Worm (Caenorhabditis elegans) whole organism, mixed stage, embryonic: ENCODE measurements around the gene msrp-3.

ENCODE experiments used
- M03D4.4 ChIP-seq: sonication (generic microtip); optimal IDR thresholded peaks from 2 replicates; lab custom pipeline; 2017; ENCODE audit warnings: mild to moderate bottlenecking, missing genetic modification characterization, missing compliant biosample characterization
- blmp-1 ChIP-seq: fragments of 150-350 bp; optimal IDR thresholded peaks from 2 replicates; lab custom pipeline; 2014; ENCODE audit warnings: missing biosample characterization, missing genetic modification characterization
- ces-1 ChIP-seq: fragments of 150-350 bp; optimal IDR thresholded peaks from 2 replicates; lab custom pipeline; 2014; ENCODE audit warnings: missing biosample characterization, missing genetic modification reagents, missing genetic modification characterization
- flh-1 ChIP-seq: fragments of 200-800 bp; sonication (Bioruptor generic); optimal IDR thresholded peaks from 2 replicates; lab custom pipeline; 2018; ENCODE audit warnings: mild to moderate bottlenecking, missing genetic modification characterization, moderate library complexity, missing compliant biosample characterization
- lin-13 ChIP-seq: fragments of 150-350 bp; optimal IDR thresholded peaks from 2 replicates; lab custom pipeline; 2014; ENCODE audit warnings: missing biosample characterization, missing genetic modification characterization
- lin-32 ChIP-seq: fragments of 200-800 bp; sonication (Bioruptor generic); optimal IDR thresholded peaks from 2 replicates; lab custom pipeline; 2018; ENCODE audit warnings: mild to moderate bottlenecking, missing genetic modification characterization, missing compliant biosample characterization
- lsy-2 ChIP-seq: fragments of 150-350 bp; optimal IDR thresholded peaks from 2 replicates; lab custom pipeline; 2014; ENCODE audit warnings: missing biosample characterization, missing genetic modification characterization
- nhr-12 ChIP-seq: fragments of 150-350 bp; optimal IDR thresholded peaks from 2 replicates; lab custom pipeline; 2014; ENCODE audit warnings: missing biosample characterization, missing genetic modification characterization
- nhr-237 ChIP-seq: fragments of 150-350 bp; optimal IDR thresholded peaks from 2 replicates; lab custom pipeline; 2014; ENCODE audit warnings: missing biosample characterization, missing genetic modification characterization
- pha-4 ChIP-seq: fragments of 150-350 bp; optimal IDR thresholded peaks from 2 replicates; lab custom pipeline; 2018; ENCODE audit warnings: missing biosample characterization, missing genetic modification reagents, missing genetic modification characterization
- snpc-4 ChIP-seq: fragments of 150-350 bp; optimal IDR thresholded peaks from 2 replicates; lab custom pipeline; 2014; ENCODE audit warnings: missing biosample characterization, missing genetic modification characterization
- unc-39 ChIP-seq: fragments of 150-350 bp; optimal IDR thresholded peaks from 2 replicates; lab custom pipeline; 2014; ENCODE audit warnings: missing biosample characterization, missing genetic modification characterization
- ztf-11 ChIP-seq: fragments of 150-350 bp; optimal IDR thresholded peaks from 2 replicates; lab custom pipeline; 2014; ENCODE audit warnings: missing biosample characterization, missing genetic modification characterization

- TF ChIP-seq lin-32 (GFP tag; lab: Kevin White, UChicago) (no peak), M03D4.4 (tag; lab: Kevin White, UChicago) (no peak), blmp-1 (tag; lab: Kevin White, UChicago) (no peak), nhr-237 (tag; lab: Kevin White, UChicago) (no peak), unc-39 (tag; lab: Kevin White, UChicago) (no peak), pha-4 (no peak), nhr-12 (tag; lab: Kevin White, UChicago) (no peak), flh-1 (GFP tag; lab: Kevin White, UChicago) (no peak), lsy-2 (tag; lab: Kevin White, UChicago) (no peak), snpc-4 (tag; lab: Kevin White, UChicago) (no peak), ces-1 (GFP tag; lab: Kevin White, UChicago) (no peak), lin-13 (no peak), ztf-11 (tag; lab: Kevin White, UChicago) (no peak)
Measured at ce11 chrII:769250-769649, 45.4 kb downstream of the msrp-3 start.
